Fruit fly (Drosophila melanogaster): ENCODE data around the gene CG9215.

The CG9215 gene

DNA sequence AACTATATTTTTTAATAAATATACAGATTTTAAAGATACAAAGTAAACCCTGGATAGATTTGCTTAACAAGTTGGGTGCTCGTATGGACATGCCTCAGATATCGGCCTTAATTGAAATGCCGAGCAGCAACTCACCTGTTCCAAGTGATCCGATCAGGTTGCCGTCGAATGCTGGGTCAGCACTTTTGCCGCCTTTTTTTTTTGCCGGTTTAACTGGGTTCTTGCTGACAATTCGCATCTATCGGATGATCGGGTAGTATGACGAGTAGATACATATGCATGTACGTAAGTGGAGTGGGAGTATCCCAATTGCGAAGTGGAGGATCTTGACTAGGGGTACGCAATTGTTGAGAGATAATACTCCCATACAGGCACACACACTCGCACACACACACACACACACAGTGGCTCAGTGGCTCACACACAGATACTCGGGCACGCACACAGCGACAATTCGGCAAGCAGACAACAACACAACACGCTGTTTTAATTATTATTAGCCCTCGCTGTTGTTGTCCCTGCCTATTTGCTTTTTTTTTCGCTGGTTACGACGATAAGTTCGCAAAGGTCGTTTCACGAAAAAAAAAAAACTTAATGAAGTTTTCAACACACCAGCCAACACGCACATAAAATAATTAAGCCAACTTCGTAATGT is 10.3 kb upstream of the CG9215 start:
- TF ChIP-seq vri (GFP tag; optimal IDR thresholded peaks at IDR 0.05), result peak; percentile 51
- peak; percentile 20 for TF ChIP-seq fkh (GFP tag; optimal IDR thresholded peaks at IDR 0.05)
- TF ChIP-seq Gug (GFP tag; IDR thresholded peaks at IDR 0.05), result no peak
- TF ChIP-seq CG34406 (GFP tag; optimal IDR thresholded peaks at IDR 0.05), result no peak
- TF ChIP-seq Sox15 (GFP tag; optimal IDR thresholded peaks at IDR 0.05), result no peak
- no peak for TF ChIP-seq CG11902 (GFP tag; optimal IDR thresholded peaks at IDR 0.05)
- no peak for TF ChIP-seq dac (GFP tag; optimal IDR thresholded peaks at IDR 0.05)

DNA sequence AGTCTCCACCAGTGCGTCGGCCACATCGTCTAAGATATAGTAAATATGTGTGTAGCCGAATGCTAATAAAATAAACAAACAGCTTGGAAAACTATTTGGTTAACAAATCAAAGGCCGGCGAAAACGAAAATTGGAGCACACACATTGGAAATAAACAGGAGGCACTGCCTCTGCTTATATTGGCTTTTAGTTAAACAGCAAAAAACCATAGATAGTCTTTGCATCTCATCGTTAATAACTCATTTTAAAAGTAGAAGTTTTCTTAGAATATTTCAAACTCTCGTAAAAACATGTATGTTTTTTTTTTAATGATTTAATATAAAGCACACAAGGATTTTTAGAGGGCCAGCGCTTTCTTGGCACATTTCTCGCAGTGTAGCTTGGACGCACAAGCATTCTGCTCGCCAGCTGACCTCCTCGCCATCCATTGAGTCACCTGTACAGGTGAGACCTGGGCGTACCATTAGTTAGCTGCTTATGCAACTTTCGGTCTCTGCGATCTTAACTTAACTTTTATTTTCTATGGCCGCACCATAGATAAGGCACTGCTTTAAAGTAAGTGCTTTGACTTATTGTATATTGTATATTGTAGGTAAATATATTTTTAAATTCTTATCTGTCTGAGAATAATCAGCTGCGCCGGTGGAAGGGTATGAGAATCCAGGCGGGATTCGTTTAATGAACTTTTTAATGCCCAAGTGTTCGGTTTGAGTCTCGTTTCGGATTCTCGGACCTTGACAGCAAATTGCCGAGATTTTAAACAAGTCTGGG is 9.2 kb upstream of the CG9215 start:
- peak; percentile 7 for TF ChIP-seq esn (GFP tag; optimal IDR thresholded peaks at IDR 0.05)
- TF ChIP-seq fkh (GFP tag; optimal IDR thresholded peaks at IDR 0.05), result peak; percentile 66
- TF ChIP-seq CG9139 (GFP tag; optimal IDR thresholded peaks at IDR 0.05), result no peak
- TF ChIP-seq CG4318 (GFP tag; optimal IDR thresholded peaks at IDR 0.05), result peak; percentile 11
- TF ChIP-seq Blimp-1 (GFP tag; optimal IDR thresholded peaks at IDR 0.05), result no peak
- peak; percentile 71 for TF ChIP-seq svp (GFP tag)
- TF ChIP-seq CG3032 (tag; optimal IDR thresholded peaks at IDR 0.05), result no peak
- no peak for TF ChIP-seq Lpt (GFP tag; optimal IDR thresholded peaks at IDR 0.05)
- TF ChIP-seq CG6808 (GFP tag; optimal IDR thresholded peaks at IDR 0.05), result no peak
- no peak for TF ChIP-seq CG16779 (tag; optimal IDR thresholded peaks at IDR 0.05)
- no peak for TF ChIP-seq spab (GFP tag; optimal IDR thresholded peaks at IDR 0.05)
- peak; percentile 41 for TF ChIP-seq Eip78C (GFP tag)
- TF ChIP-seq topi (GFP tag; optimal IDR thresholded peaks at IDR 0.05), result peak; percentile 5
- peak; percentile 22; the same call in 1 of the 3 replicates for TF ChIP-seq CG6163 (GFP tag; IDR thresholded peaks at IDR 0.05)
- TF ChIP-seq CG8119 (GFP tag; IDR thresholded peaks at IDR 0.05), result 0 out of 3 replicates have a peak, but pooled peaks have one; percentile 30
- TF ChIP-seq CG15336 (GFP tag; IDR thresholded peaks at IDR 0.05), result peak; percentile 35; the same call in 1 of the 2 replicates
- peak; percentile 34 for TF ChIP-seq vri (GFP tag; optimal IDR thresholded peaks at IDR 0.05)

- no peak for TF ChIP-seq net (GFP tag; optimal IDR thresholded peaks at IDR 0.05)
- no peak for TF ChIP-seq CG6792 (GFP tag; optimal IDR thresholded peaks at IDR 0.05)
- TF ChIP-seq CG1621 (tag; optimal IDR thresholded peaks at IDR 0.05), result no peak
Measured at dm6 chrX:15587433-15587832, 4.8 kb upstream of the CG9215 start, which contains the start of gene Alp11. Gene Alp11 (plus strand): TSS chrX:15587733.

DNA sequence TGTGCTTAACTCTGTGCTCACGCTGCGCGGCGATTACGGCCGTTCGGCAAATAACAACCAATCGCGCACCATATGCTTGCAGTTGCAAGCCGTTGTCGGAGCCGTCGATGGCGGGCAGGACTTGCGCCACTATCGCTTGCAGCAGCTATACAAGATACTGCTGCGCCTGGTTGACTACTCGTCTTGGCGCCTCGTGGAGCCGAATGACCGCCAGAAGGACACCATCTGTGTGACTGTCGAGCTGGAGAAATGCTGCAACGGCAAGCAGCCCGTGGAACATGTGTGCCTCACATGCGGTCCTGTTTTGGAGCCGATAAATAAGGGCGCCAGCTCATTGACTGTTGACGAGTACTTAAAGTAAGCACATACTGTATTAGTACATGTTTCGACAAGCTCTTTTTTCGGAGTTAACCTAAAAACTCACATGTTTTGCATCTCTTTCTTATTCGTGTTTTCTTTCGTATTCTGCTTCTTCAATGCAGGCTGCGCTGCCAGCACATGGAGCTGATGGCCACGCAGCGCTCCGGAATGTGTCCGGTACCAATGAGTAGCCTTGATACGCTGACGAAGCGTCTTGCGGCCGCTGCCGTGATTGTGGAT is 1.3 kb upstream of the CG9215 start:
- TF ChIP-seq CG6792 (GFP tag; optimal IDR thresholded peaks at IDR 0.05) (no peak), Eip78C (GFP tag) (peak; percentile 48)

- TF ChIP-seq cyc (GFP tag; optimal IDR thresholded peaks at IDR 0.05) (peak; percentile 97), CG11294 (GFP tag; IDR thresholded peaks at IDR 0.05) (peak; percentile 88), spab (GFP tag; optimal IDR thresholded peaks at IDR 0.05) (peak; percentile 86), Eip75B (GFP tag; optimal IDR thresholded peaks at IDR 0.05) (peak; percentile 93), CG11762 (GFP tag; optimal IDR thresholded peaks at IDR 0.05; ENCODE audit: insufficient read depth) (peak; percentile 85), dsx (GFP tag; optimal IDR thresholded peaks at IDR 0.05; ENCODE audit: poor library complexity, severe bottlenecking) (peak; percentile 89), esn (GFP tag; optimal IDR thresholded peaks at IDR 0.05) (peak; percentile 97), Eip93F (GFP tag; optimal IDR thresholded peaks at IDR 0.05) (peak; percentile 89), CG6808 (GFP tag; optimal IDR thresholded peaks at IDR 0.05) (peak; percentile 90), CG11902 (GFP tag; optimal IDR thresholded peaks at IDR 0.05) (peak; percentile 92), CG32006 (GFP tag; optimal IDR thresholded peaks at IDR 0.05) (peak; percentile 89), OdsH (GFP tag; optimal IDR thresholded peaks at IDR 0.05) (peak; percentile 93), fd85E (GFP tag; optimal IDR thresholded peaks at IDR 0.05) (peak; percentile 81), CG9139 (GFP tag; optimal IDR thresholded peaks at IDR 0.05) (peak; percentile 81), Sox14 (GFP tag; optimal IDR thresholded peaks at IDR 0.05) (peak; percentile 97), CG8632 (GFP tag; optimal IDR thresholded peaks at IDR 0.05) (peak; percentile 89), Hr4 (GFP tag; optimal IDR thresholded peaks at IDR 0.05) (peak; percentile 78), topi (GFP tag; optimal IDR thresholded peaks at IDR 0.05) (peak; percentile 97), ss (GFP tag; optimal IDR thresholded peaks at IDR 0.05) (peak; percentile 90 to 92), CG6854 (GFP tag; optimal IDR thresholded peaks at IDR 0.05) (peak; percentile 93), CG6792 (GFP tag; optimal IDR thresholded peaks at IDR 0.05) (peak; percentile 94), dac (GFP tag; optimal IDR thresholded peaks at IDR 0.05) (peak; percentile 76), CG6163 (GFP tag; IDR thresholded peaks at IDR 0.05) (peak; percentile 97), CG1621 (tag; optimal IDR thresholded peaks at IDR 0.05) (peak; percentile 94), CG16779 (tag; optimal IDR thresholded peaks at IDR 0.05) (no peak)
Measured at dm6 chrX:15579579-15579978, 3.1 kb downstream of the CG9215 start.

All from whole organism, prepupa.